1 worm cellular context compared by ENCODE assay signal in the genomic region with DNA sequence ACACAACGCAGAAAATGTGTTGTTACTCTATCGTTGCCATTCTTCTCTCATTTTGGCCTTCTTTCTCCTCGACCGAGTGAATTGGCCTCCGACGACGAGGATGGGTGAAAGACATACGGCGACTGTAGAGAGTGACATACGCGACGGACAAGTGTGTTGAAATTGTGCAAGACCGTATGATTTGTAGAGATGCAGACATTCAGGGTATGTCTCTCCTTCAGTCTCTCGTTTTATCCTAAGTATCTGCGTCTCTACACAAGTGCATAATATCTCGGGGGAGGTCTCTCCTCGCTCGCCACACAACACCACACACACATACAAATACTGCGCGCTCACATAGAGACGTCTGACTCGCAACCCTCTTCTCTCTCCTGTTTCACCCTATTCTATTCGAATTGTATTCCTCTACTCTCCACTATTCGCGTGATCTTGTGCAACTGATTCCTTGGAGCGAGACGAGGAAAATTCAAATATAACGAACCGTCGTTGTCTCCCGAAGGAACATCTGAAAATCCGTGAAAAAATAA.
TF ChIP-seq lines count a peak whose summit lies in the region.

A gene (plus strand): TSS at position 311 of the 527 bp plus-strand sequence.

TF ChIP-seq in whole organism, L4 larva, 104 proteins besides CTCF, POLR2A, EP300 and RAD21 (continued from another document):
- no peak for TF ChIP-seq lin-39 (tag; optimal IDR thresholded peaks at IDR 0.05; lab: Kevin White, UChicago)
- no peak for TF ChIP-seq F44E2.7 (GFP tag; IDR thresholded peaks at IDR 0.05; lab: Robert Waterston, UW)
- TF ChIP-seq hlh-30 (tag; optimal IDR thresholded peaks at IDR 0.05; lab: Kevin White, UChicago; ENCODE audit: insufficient read depth), result peak; percentile 93
- TF ChIP-seq hif-1 (tag; optimal IDR thresholded peaks at IDR 0.05; lab: Kevin White, UChicago), result peak in 1 of 2 experiments; percentile 78
- no peak for TF ChIP-seq tag-97 (GFP tag; IDR thresholded peaks at IDR 0.05; lab: Robert Waterston, UW)
- peak; percentile 67 for TF ChIP-seq pha-4 (GFP tag; IDR thresholded peaks at IDR 0.05; lab: Robert Waterston, UW)
- peak; percentile 20 for TF ChIP-seq pha-4 (tag; optimal IDR thresholded peaks at IDR 0.05; lab: Kevin White, UChicago)
- TF ChIP-seq lin-1 (GFP tag; IDR thresholded peaks at IDR 0.05; lab: Robert Waterston, UW), result peak; percentile 33; the same call in 1 of the 2 replicates
- TF ChIP-seq ces-1 (GFP tag; optimal IDR thresholded peaks at IDR 0.05; lab: Kevin White, UChicago), result no peak
- peak; percentile 63; the same call in 1 of the 2 replicates for TF ChIP-seq ctbp-1 (GFP tag; IDR thresholded peaks at IDR 0.05; lab: Robert Waterston, UW)
- TF ChIP-seq F26F4.8 (GFP tag; conservative IDR thresholded peaks at IDR 0.05; lab: Robert Waterston, UW), result no peak
- TF ChIP-seq zag-1 (tag; optimal IDR thresholded peaks at IDR 0.05; lab: Kevin White, UChicago), result no peak
- no peak; the same call in 1 of the 2 replicates for TF ChIP-seq egl-43 (GFP tag; IDR thresholded peaks at IDR 0.05; lab: Robert Waterston, UW)
- TF ChIP-seq daf-19 (GFP tag; conservative IDR thresholded peaks at IDR 0.05; lab: Robert Waterston, UW), result 0 out of 2 replicates have a peak, but pooled peaks have one; percentile 66
- peak; percentile 84 for TF ChIP-seq T26A8.4 (GFP tag; IDR thresholded peaks at IDR 0.05; lab: Robert Waterston, UW)
- no peak for TF ChIP-seq lir-3 (tag; optimal IDR thresholded peaks at IDR 0.05; lab: Kevin White, UChicago)
- no peak for TF ChIP-seq ceh-44 (GFP tag; IDR thresholded peaks at IDR 0.05; lab: Robert Waterston, UW)
- TF ChIP-seq php-3 (GFP tag; IDR thresholded peaks at IDR 0.05; lab: Robert Waterston, UW), result 0 out of 2 replicates have a peak, but pooled peaks have one; percentile 11
- no peak for TF ChIP-seq madf-5 (GFP tag; IDR thresholded peaks at IDR 0.05; lab: Robert Waterston, UW)
- TF ChIP-seq mxl-3 (GFP tag; optimal IDR thresholded peaks at IDR 0.05; lab: Kevin White, UChicago), result peak; percentile 74
- no peak for TF ChIP-seq daf-12 (tag; optimal IDR thresholded peaks at IDR 0.05; lab: Kevin White, UChicago)
- no peak for TF ChIP-seq nhr-76 (tag; optimal IDR thresholded peaks at IDR 0.05; lab: Kevin White, UChicago)
- no peak for TF ChIP-seq ZK337.2 (GFP tag; IDR thresholded peaks at IDR 0.05; lab: Robert Waterston, UW)
- peak; percentile 31; the same call in 1 of the 2 replicates for TF ChIP-seq set-16 (GFP tag; IDR thresholded peaks at IDR 0.05; lab: Robert Waterston, UW)
- peak; percentile 39 for TF ChIP-seq nhr-6 (tag; optimal IDR thresholded peaks at IDR 0.05; lab: Kevin White, UChicago)
- peak; percentile 57 for TF ChIP-seq spr-3 (GFP tag; optimal IDR thresholded peaks at IDR 0.05; lab: Kevin White, UChicago)
- no peak for TF ChIP-seq zfp-2 (tag; optimal IDR thresholded peaks at IDR 0.05; lab: Kevin White, UChicago)
- TF ChIP-seq F10B5.3 (tag; optimal IDR thresholded peaks at IDR 0.05; lab: Kevin White, UChicago), result peak; percentile 58
- no peak for TF ChIP-seq dmd-9 (GFP tag; IDR thresholded peaks at IDR 0.05; lab: Robert Waterston, UW)
- peak; percentile 66 for TF ChIP-seq mes-2 (tag; optimal IDR thresholded peaks at IDR 0.05; lab: Kevin White, UChicago; ENCODE audit: poor library complexity, severe bottlenecking)
- no peak for TF ChIP-seq lim-7 (GFP tag; IDR thresholded peaks at IDR 0.05; lab: Robert Waterston, UW)
- no peak for TF ChIP-seq sdz-12 (GFP tag; optimal IDR thresholded peaks at IDR 0.05; lab: Kevin White, UChicago)
- TF ChIP-seq aly-2 (tag; optimal IDR thresholded peaks at IDR 0.05; lab: Kevin White, UChicago), result no peak
- peak; percentile 7 for TF ChIP-seq nhr-25 (tag; optimal IDR thresholded peaks at IDR 0.05; lab: Kevin White, UChicago; ENCODE audit: borderline replicate concordance, insufficient read depth)
